Fruit fly (Drosophila melanogaster) whole organism, embryonic: ENCODE data around the gene Bet5.

Source experiments
- Ada2b ChIP-seq: fragments of 200-800 bp; sonication (Bioruptor generic); IDR thresholded peaks from 2 replicates; pipeline ENCODE4 v1.3.6; 2022; ENCODE audit warnings: missing biosample characterization, missing genetic modification characterization
- Antp ChIP-seq: fragments of 200-800 bp; sonication (Bioruptor generic); optimal IDR thresholded peaks from 3 replicates; lab custom pipeline; 2016; ENCODE audit warnings: missing biosample characterization, missing genetic modification characterization
- Atf6 ChIP-seq: fragments of 200-800 bp; sonication (Bioruptor generic); IDR thresholded peaks from 2 replicates; pipeline ENCODE4 v1.3.6; 2022; ENCODE audit warnings: missing biosample characterization, missing genetic modification characterization
- CG11695 ChIP-seq: fragments of 200-800 bp; sonication (Bioruptor generic); IDR thresholded peaks from 3 replicates; pipeline ENCODE4 v1.3.6; 2022; ENCODE audit warnings: missing biosample characterization, missing genetic modification characterization
- CG12155 ChIP-seq: fragments of 200-800 bp; sonication (Bioruptor generic); optimal IDR thresholded peaks from 3 replicates; lab custom pipeline; 2016; ENCODE audit warnings: missing biosample characterization, missing genetic modification characterization
- CG14860 ChIP-seq: fragments of 200-800 bp; sonication (Bioruptor generic); IDR thresholded peaks from 3 replicates; pipeline ENCODE4 v1.3.6; 2022; ENCODE audit warnings: missing biosample characterization, missing genetic modification characterization; ENCODE audit not compliant: partially characterized antibody
- CG15073 ChIP-seq: fragments of 200-800 bp; sonication (Bioruptor generic); optimal IDR thresholded peaks from 2 replicates; lab custom pipeline; 2016; ENCODE audit warnings: missing biosample characterization, missing genetic modification characterization
- CG15514 ChIP-seq: fragments of 200-800 bp; sonication (Bioruptor generic); optimal IDR thresholded peaks from 3 replicates; lab custom pipeline; 2017; ENCODE audit warnings: missing biosample characterization, missing genetic modification characterization, mild to moderate bottlenecking, moderate library complexity, missing genetic modification reagents
- CG17359 ChIP-seq: fragments of 200-800 bp; sonication (Bioruptor generic); optimal IDR thresholded peaks from 3 replicates; lab custom pipeline; 2018; ENCODE audit warnings: missing biosample characterization, mild to moderate bottlenecking, missing genetic modification characterization, moderate library complexity
- CG17361 ChIP-seq: fragments of 200-800 bp; sonication (Bioruptor generic); IDR thresholded peaks from 3 replicates; pipeline ENCODE4 v1.3.6; 2022; ENCODE audit warnings: missing biosample characterization, missing genetic modification characterization
- CG17568 ChIP-seq: fragments of 200-800 bp; sonication (Bioruptor generic); optimal IDR thresholded peaks from 2 replicates; lab custom pipeline; 2018; ENCODE audit warnings: missing biosample characterization, mild to moderate bottlenecking, missing genetic modification characterization, moderate library complexity
- CG2116 ChIP-seq: fragments of 200-800 bp; sonication (Bioruptor generic); optimal IDR thresholded peaks from 3 replicates; lab custom pipeline; 2018; ENCODE audit warnings: missing biosample characterization, mild to moderate bottlenecking, missing genetic modification characterization
- CG2120 ChIP-seq: fragments of 200-800 bp; sonication (Bioruptor generic); optimal IDR thresholded peaks from 3 replicates; lab custom pipeline; 2016; ENCODE audit warnings: missing biosample characterization, missing genetic modification characterization
- CG2678 ChIP-seq: fragments of 200-800 bp; sonication (Bioruptor generic); optimal IDR thresholded peaks from 3 replicates; lab custom pipeline; 2019; ENCODE audit warnings: missing biosample characterization, mild to moderate bottlenecking, missing genetic modification characterization, moderate library complexity
- CG2875 ChIP-seq: fragments of 200-800 bp; sonication (Bioruptor generic); optimal IDR thresholded peaks from 2 replicates; lab custom pipeline; 2017; ENCODE audit warnings: missing biosample characterization, mild to moderate bottlenecking, missing genetic modification characterization, missing genetic modification reagents
- CG2889 ChIP-seq: fragments of 200-800 bp; sonication (Bioruptor generic); IDR thresholded peaks from 3 replicates; pipeline ENCODE4 v1.3.6; 2022; ENCODE audit warnings: missing biosample characterization, missing genetic modification characterization
- CG31224 ChIP-seq: fragments of 200-800 bp; sonication (Bioruptor generic); IDR thresholded peaks from 2 replicates; pipeline ENCODE4 v1.3.6; 2022; ENCODE audit warnings: missing biosample characterization, missing genetic modification characterization
- CG43689 ChIP-seq: fragments of 200-800 bp; sonication (Bioruptor generic); IDR thresholded peaks from 2 replicates; pipeline ENCODE4 v1.3.6; 2022; ENCODE audit warnings: missing biosample characterization, missing genetic modification characterization
- CG6175 ChIP-seq: fragments of 200-800 bp; sonication (Bioruptor generic); IDR thresholded peaks from 3 replicates; pipeline ENCODE4 v1.3.6; 2022; ENCODE audit warnings: missing biosample characterization, missing genetic modification characterization
- CG6272 ChIP-seq: fragments of 200-800 bp; sonication (Bioruptor generic); IDR thresholded peaks from 2 replicates; pipeline ENCODE4 v1.3.6; 2022; ENCODE audit warnings: missing biosample characterization, missing genetic modification characterization
- CG7372 ChIP-seq: fragments of 200-800 bp; sonication (Bioruptor generic); IDR thresholded peaks from 2 replicates; pipeline ENCODE4 v1.3.6; 2022; ENCODE audit warnings: missing biosample characterization, missing genetic modification characterization
- CG7745 ChIP-seq: fragments of 200-800 bp; sonication (Bioruptor generic); optimal IDR thresholded peaks from 2 replicates; lab custom pipeline; 2018; ENCODE audit warnings: missing biosample characterization, mild to moderate bottlenecking, missing genetic modification characterization, moderate library complexity
- CG7987 ChIP-seq: fragments of 200-800 bp; sonication (Bioruptor generic); optimal IDR thresholded peaks from 2 replicates; lab custom pipeline; 2018; ENCODE audit warnings: missing biosample characterization, mild to moderate bottlenecking, missing genetic modification characterization, moderate library complexity
- CG8281 ChIP-seq: fragments of 200-800 bp; sonication (Bioruptor generic); optimal IDR thresholded peaks from 2 replicates; lab custom pipeline; 2018; ENCODE audit warnings: missing biosample characterization, mild to moderate bottlenecking, missing genetic modification characterization, moderate library complexity
- CG9609 ChIP-seq: fragments of 200-800 bp; sonication (Bioruptor generic); optimal IDR thresholded peaks from 3 replicates; lab custom pipeline; 2016; ENCODE audit warnings: missing biosample characterization, missing genetic modification characterization
- CG9876 ChIP-seq: fragments of 200-800 bp; sonication (Bioruptor generic); optimal IDR thresholded peaks from 2 replicates; lab custom pipeline; 2016; ENCODE audit warnings: missing biosample characterization, missing genetic modification characterization
- CHES-1-like ChIP-seq: fragments of 200-800 bp; sonication (Bioruptor generic); optimal IDR thresholded peaks from 2 replicates; lab custom pipeline; 2016; ENCODE audit warnings: missing biosample characterization, missing genetic modification characterization
- HLH4C ChIP-seq: fragments of 200-800 bp; sonication (Bioruptor generic); IDR thresholded peaks from 3 replicates; pipeline ENCODE4 v1.3.6; 2022; ENCODE audit warnings: missing biosample characterization, missing genetic modification characterization; ENCODE audit not compliant: partially characterized antibody
- Hmr ChIP-seq: fragments of 200-800 bp; sonication (Bioruptor generic); optimal IDR thresholded peaks from 3 replicates; lab custom pipeline; 2017; ENCODE audit warnings: mild to moderate bottlenecking, missing biosample characterization, missing genetic modification reagents, missing genetic modification characterization
- Hr78 ChIP-seq, 2 experiments: fragments of 200-800 bp in 1 of 2; fragments of >200 bp in 1 of 2; sonication (Bioruptor generic) in 1 of 2; optimal IDR thresholded peaks; 2 replicates each; lab custom pipeline; 2017 to 2019; ENCODE audit warnings: missing biosample characterization in 2 of 2, missing genetic modification characterization in 2 of 2, mild to moderate bottlenecking in 1 of 2, moderate library complexity in 1 of 2
- MBD-R2 ChIP-seq: fragments of 200-800 bp; sonication (Bioruptor generic); IDR thresholded peaks from 2 replicates; pipeline ENCODE4 v1.3.6; 2022; ENCODE audit warnings: missing biosample characterization, missing genetic modification characterization
- MESR4 ChIP-seq: fragments of 200-800 bp; sonication (Bioruptor generic); optimal IDR thresholded peaks from 2 replicates; lab custom pipeline; 2018; ENCODE audit warnings: missing biosample characterization, mild to moderate bottlenecking, missing genetic modification characterization, moderate library complexity
- Mad ChIP-seq: fragments of 200-800 bp; sonication (Bioruptor generic); optimal IDR thresholded peaks from 2 replicates; lab custom pipeline; 2016; ENCODE audit warnings: missing biosample characterization, missing genetic modification characterization
- Oli ChIP-seq: fragments of 200-800 bp; sonication (Bioruptor generic); optimal IDR thresholded peaks from 2 replicates; lab custom pipeline; 2018; ENCODE audit warnings: missing biosample characterization, mild to moderate bottlenecking, missing genetic modification characterization, moderate library complexity
- Optix ChIP-seq: fragments of 200-800 bp; sonication (Bioruptor generic); IDR thresholded peaks from 3 replicates; pipeline ENCODE4 v1.3.6; 2022; ENCODE audit warnings: missing biosample characterization, missing genetic modification characterization
- Vsx1 ChIP-seq: fragments of 200-800 bp; sonication (Bioruptor generic); optimal IDR thresholded peaks from 2 replicates; lab custom pipeline; 2017; ENCODE audit warnings: missing biosample characterization, mild to moderate bottlenecking, missing genetic modification characterization, missing genetic modification reagents
- ara ChIP-seq: fragments of 200-800 bp; sonication (Bioruptor generic); IDR thresholded peaks from 2 replicates; pipeline ENCODE4 v1.3.6; 2022; ENCODE audit warnings: missing biosample characterization, missing genetic modification characterization
- ase ChIP-seq: fragments of 200-800 bp; sonication (Bioruptor generic); IDR thresholded peaks from 3 replicates; pipeline ENCODE4 v1.3.6; 2022; ENCODE audit warnings: missing biosample characterization, missing genetic modification characterization
- cwo ChIP-seq: fragments of 200-800 bp; sonication (Bioruptor generic); optimal IDR thresholded peaks from 3 replicates; lab custom pipeline; 2017; ENCODE audit warnings: missing biosample characterization, missing genetic modification characterization, mild to moderate bottlenecking, moderate library complexity, missing genetic modification reagents
- danr ChIP-seq: fragments of 200-800 bp; sonication (Bioruptor generic); IDR thresholded peaks from 2 replicates; pipeline ENCODE4 v1.3.6; 2022; ENCODE audit warnings: missing biosample characterization, missing genetic modification characterization
- eyg ChIP-seq: fragments of 200-800 bp; sonication (Bioruptor generic); optimal IDR thresholded peaks from 3 replicates; lab custom pipeline; 2016; ENCODE audit warnings: missing biosample characterization, missing genetic modification characterization
- gem ChIP-seq: fragments of 200-800 bp; sonication (Bioruptor generic); optimal IDR thresholded peaks from 2 replicates; lab custom pipeline; 2019; ENCODE audit warnings: missing biosample characterization, mild to moderate bottlenecking, missing genetic modification characterization, moderate library complexity
- nmo ChIP-seq: fragments of 200-800 bp; sonication (Bioruptor generic); optimal IDR thresholded peaks from 2 replicates; lab custom pipeline; 2018; ENCODE audit warnings: missing biosample characterization, mild to moderate bottlenecking, missing genetic modification characterization, moderate library complexity
- oc ChIP-seq: fragments of 200-800 bp; sonication (Bioruptor generic); optimal IDR thresholded peaks from 2 replicates; lab custom pipeline; 2018; ENCODE audit warnings: missing biosample characterization, mild to moderate bottlenecking, missing genetic modification characterization, moderate library complexity
- scrt ChIP-seq: fragments of 200-800 bp; sonication (Bioruptor generic); optimal IDR thresholded peaks from 2 replicates; lab custom pipeline; 2018; ENCODE audit warnings: missing biosample characterization, mild to moderate bottlenecking, missing genetic modification characterization, moderate library complexity
- slp2 ChIP-seq: fragments of 200-800 bp; sonication (Bioruptor generic); optimal IDR thresholded peaks from 2 replicates; lab custom pipeline; 2016; ENCODE audit warnings: missing biosample characterization, missing genetic modification characterization
- sug ChIP-seq: fragments of 200-800 bp; optimal IDR thresholded peaks from 2 replicates; lab custom pipeline; 2019; ENCODE audit warnings: missing biosample characterization, mild to moderate bottlenecking, missing genetic modification characterization, moderate library complexity
- unc-4 ChIP-seq: fragments of 200-800 bp; sonication (Bioruptor generic); IDR thresholded peaks from 2 replicates; pipeline ENCODE4 v1.3.6; 2022; ENCODE audit warnings: missing biosample characterization, missing genetic modification characterization; ENCODE audit not compliant: partially characterized antibody
- zfh2 ChIP-seq: fragments of 200-800 bp; sonication (Bioruptor generic); optimal IDR thresholded peaks from 2 replicates; lab custom pipeline; 2016; ENCODE audit warnings: missing biosample characterization, missing genetic modification characterization

Gene Bet5

DNA sequence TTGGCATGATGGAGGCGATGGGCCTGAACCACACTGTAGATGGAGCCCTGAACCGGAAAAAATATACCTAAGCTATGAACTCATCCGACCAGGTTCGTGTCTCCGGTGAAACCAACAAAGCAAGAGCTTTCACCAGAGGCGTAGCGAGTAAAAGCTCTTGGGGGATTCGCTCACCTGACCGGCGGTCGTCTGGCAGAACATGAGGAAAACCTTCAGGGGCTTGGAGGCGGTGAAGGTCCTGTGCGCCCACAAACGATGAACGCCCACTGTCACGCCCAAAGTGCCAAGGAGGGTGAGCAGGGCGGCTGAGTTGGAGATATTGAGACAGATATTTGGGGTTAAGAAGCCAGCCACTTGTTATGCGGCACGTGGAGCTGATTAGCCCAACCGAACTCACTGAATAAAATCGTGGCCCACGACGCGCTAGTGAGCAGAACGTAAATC, 15.6 kb downstream of the Bet5 start (continued):
- TF ChIP-seq CG17361 (GFP tag; lab: Robert Waterston, UW) (0 out of 3 replicates have a peak, but pooled peaks have one; percentile 25), Optix (GFP tag; lab: Robert Waterston, UW) (no peak), CG9609 (peak; percentile 13), CG2875 (GFP tag; lab: Kevin White, UChicago) (no peak), CG14860 (GFP tag; lab: Robert Waterston, UW) (no peak), CG17568 (no peak), eyg (GFP tag; lab: Kevin White, UChicago) (peak; percentile 33), CG12155 (GFP tag; lab: Kevin White, UChicago) (peak; percentile 7), sug (tag; lab: Kevin White, UChicago) (peak; percentile 51), Atf6 (GFP tag; lab: Robert Waterston, UW) (peak; percentile 15; the same call in 1 of the 2 replicates), CG7745 (tag; lab: Kevin White, UChicago) (no peak), cwo (peak; percentile 58), CHES-1-like (GFP tag; lab: Kevin White, UChicago) (no peak), CG6272 (GFP tag; lab: Robert Waterston, UW) (0 out of 2 replicates have a peak, but pooled peaks have one; percentile 16), slp2 (peak; percentile 4), Hr78 (GFP tag; optimal IDR thresholded peaks at IDR 0.05; lab: Kevin White, UChicago) (peak in 1 of 2 experiments; percentile 4), danr (GFP tag; lab: Robert Waterston, UW) (no peak), CG8281 (tag; lab: Kevin White, UChicago) (no peak), CG43689 (no peak), MBD-R2 (GFP tag; lab: Robert Waterston, UW) (peak; percentile 66), oc (tag; lab: Kevin White, UChicago) (no peak), nmo (GFP tag; lab: Kevin White, UChicago) (no peak), CG31224 (peak; percentile 47; the same call in 1 of the 2 replicates), CG2120 (GFP tag; lab: Kevin White, UChicago) (peak; percentile 79), ase (GFP tag; lab: Robert Waterston, UW) (peak; percentile 43; the same call in 1 of the 3 replicates), CG17359 (tag; lab: Kevin White, UChicago) (peak; percentile 1), gem (tag; lab: Kevin White, UChicago) (peak; percentile 38), CG2116 (GFP tag; lab: Kevin White, UChicago) (peak; percentile 0), CG11695 (peak; percentile 59; the same call in 1 of the 3 replicates), MESR4 (GFP tag; lab: Kevin White, UChicago) (peak; percentile 22), CG2889 (GFP tag; lab: Robert Waterston, UW) (0 out of 3 replicates have a peak, but pooled peaks have one; percentile 4), Antp (peak; percentile 47), Hmr (peak; percentile 74), CG7987 (GFP tag; lab: Kevin White, UChicago) (peak; percentile 36), ara (GFP tag; lab: Robert Waterston, UW) (0 out of 2 replicates have a peak, but pooled peaks have one; percentile 49), zfh2 (GFP tag; lab: Kevin White, UChicago) (peak; percentile 53), Oli (no peak), CG15073 (GFP tag; lab: Kevin White, UChicago) (no peak), CG2678 (peak; percentile 59), CG9876 (GFP tag; lab: Kevin White, UChicago) (peak; percentile 4), Vsx1 (peak; percentile 91), CG6175 (GFP tag; lab: Robert Waterston, UW) (no peak), CG15514 (GFP tag; lab: Kevin White, UChicago) (peak; percentile 84), Mad (GFP tag; lab: Kevin White, UChicago) (peak; percentile 10), CG7372 (peak; percentile 18; the same call in 1 of the 2 replicates), Ada2b (GFP tag; lab: Robert Waterston, UW) (peak; percentile 45), unc-4 (GFP tag; lab: Robert Waterston, UW) (no peak), scrt (GFP tag; lab: Kevin White, UChicago) (peak; percentile 36), HLH4C (no peak)
